Fruit fly (Drosophila melanogaster) whole organism, embryonic: Measurements from ENCODE around the gene CG5013.

Experiments
- B-H1 ChIP-seq: fragments of 200-800 bp; sonication (Bioruptor generic); IDR thresholded peaks from 3 replicates; pipeline ENCODE4 v1.3.6; 2022; ENCODE audit warnings: missing biosample characterization, missing genetic modification characterization
- Blimp-1 ChIP-seq: fragments of 200-800 bp; sonication (Bioruptor generic); optimal IDR thresholded peaks from 3 replicates; lab custom pipeline; 2018; ENCODE audit warnings: missing biosample characterization, missing genetic modification characterization, mild to moderate bottlenecking, moderate library complexity, missing genetic modification reagents
- CG1024 ChIP-seq: fragments of 200-800 bp; sonication (Bioruptor generic); IDR thresholded peaks from 2 replicates; pipeline ENCODE4 v1.3.6; 2022; ENCODE audit warnings: missing biosample characterization, missing genetic modification characterization
- CG10267 ChIP-seq: fragments of 200-800 bp; sonication (Bioruptor generic); optimal IDR thresholded peaks from 2 replicates; lab custom pipeline; 2018; ENCODE audit warnings: missing biosample characterization, mild to moderate bottlenecking, missing genetic modification characterization, moderate library complexity
- CG12236 ChIP-seq: fragments of 200-800 bp; sonication (Bioruptor generic); optimal IDR thresholded peaks from 2 replicates; lab custom pipeline; 2016; ENCODE audit warnings: missing biosample characterization, missing genetic modification characterization
- CG12744 ChIP-seq: fragments of 200-800 bp; sonication (Bioruptor generic); optimal IDR thresholded peaks from 2 replicates; lab custom pipeline; 2016; ENCODE audit warnings: missing biosample characterization, missing genetic modification characterization
- CG12942 ChIP-seq: fragments of 200-800 bp; sonication (Bioruptor generic); optimal IDR thresholded peaks from 3 replicates; lab custom pipeline; 2016; ENCODE audit warnings: missing biosample characterization, missing genetic modification characterization
- CG14014 ChIP-seq: fragments of 200-800 bp; sonication (Bioruptor generic); IDR thresholded peaks from 2 replicates; pipeline ENCODE4 v1.3.6; 2022; ENCODE audit warnings: missing biosample characterization, missing genetic modification characterization
- CG17829 ChIP-seq: fragments of 200-800 bp; optimal IDR thresholded peaks from 2 replicates; lab custom pipeline; 2019; ENCODE audit warnings: missing biosample characterization, mild to moderate bottlenecking, missing genetic modification characterization, moderate library complexity
- CG1832 ChIP-seq: fragments of 200-800 bp; sonication (Bioruptor generic); optimal IDR thresholded peaks from 2 replicates; lab custom pipeline; 2017; ENCODE audit warnings: missing biosample characterization, mild to moderate bottlenecking, missing genetic modification characterization, inconsistent platforms
- CG2129 ChIP-seq: fragments of 200-800 bp; sonication (Bioruptor generic); IDR thresholded peaks from 2 replicates; pipeline ENCODE4 v1.3.6; 2022; ENCODE audit warnings: missing biosample characterization, missing genetic modification characterization; ENCODE audit not compliant: partially characterized antibody
- CG2712 ChIP-seq: fragments of 200-800 bp; optimal IDR thresholded peaks from 3 replicates; lab custom pipeline; 2019; ENCODE audit warnings: missing biosample characterization, mild to moderate bottlenecking, missing genetic modification characterization, moderate library complexity
- CG33557 ChIP-seq: fragments of 200-800 bp; sonication (Bioruptor generic); optimal IDR thresholded peaks from 2 replicates; lab custom pipeline; 2019; ENCODE audit warnings: missing biosample characterization, mild to moderate bottlenecking, missing genetic modification characterization, moderate library complexity
- CG4282 ChIP-seq: fragments of 200-800 bp; sonication (Bioruptor generic); optimal IDR thresholded peaks from 2 replicates; lab custom pipeline; 2016; ENCODE audit warnings: missing biosample characterization, missing genetic modification characterization
- CG43689 ChIP-seq: fragments of 200-800 bp; sonication (Bioruptor generic); IDR thresholded peaks from 2 replicates; pipeline ENCODE4 v1.3.6; 2022; ENCODE audit warnings: missing biosample characterization, missing genetic modification characterization
- CG6689 ChIP-seq: fragments of 200-800 bp; sonication (Bioruptor generic); IDR thresholded peaks from 2 replicates; pipeline ENCODE4 v1.3.6; 2022; ENCODE audit warnings: missing biosample characterization, missing genetic modification characterization
- D ChIP-seq, 2 experiments: fragments of 200-800 bp in 1 of 2; fragments of >200 bp in 1 of 2; sonication (Bioruptor generic) in 1 of 2; optimal IDR thresholded peaks; 2 replicates in 1 of 2; 3 replicates in 1 of 2; lab custom pipeline; 2017; ENCODE audit warnings: mild to moderate bottlenecking in 1 of 2, missing biosample characterization in 1 of 2, missing genetic modification characterization in 1 of 2, missing genetic modification reagents in 1 of 2
- D19A ChIP-seq: fragments of 200-800 bp; optimal IDR thresholded peaks from 3 replicates; lab custom pipeline; 2019; ENCODE audit warnings: missing biosample characterization, mild to moderate bottlenecking, missing genetic modification characterization, moderate library complexity
- Dbx ChIP-seq: fragments of 200-800 bp; sonication (Bioruptor generic); IDR thresholded peaks from 3 replicates; pipeline ENCODE4 v1.3.6; 2022; ENCODE audit warnings: missing biosample characterization, missing genetic modification characterization
- Drgx ChIP-seq: fragments of 200-800 bp; sonication (Bioruptor generic); IDR thresholded peaks from 2 replicates; pipeline ENCODE4 v1.3.6; 2022; ENCODE audit warnings: missing biosample characterization, missing genetic modification characterization
- Ets97D ChIP-seq: fragments of 200-800 bp; sonication (Bioruptor generic); optimal IDR thresholded peaks from 3 replicates; lab custom pipeline; 2016; ENCODE audit warnings: missing biosample characterization, missing genetic modification characterization
- Hr3 ChIP-seq: fragments of 200-800 bp; sonication (Bioruptor generic); optimal IDR thresholded peaks from 3 replicates; lab custom pipeline; 2016; ENCODE audit warnings: missing biosample characterization, missing genetic modification characterization
- Max ChIP-seq: fragments of 200-800 bp; sonication (Bioruptor generic); optimal IDR thresholded peaks from 2 replicates; lab custom pipeline; 2016; ENCODE audit warnings: missing biosample characterization, mild to moderate bottlenecking, missing genetic modification characterization
- Mrtf ChIP-seq: fragments of 200-800 bp; sonication (Bioruptor generic); IDR thresholded peaks from 3 replicates; pipeline ENCODE4 v1.3.6; 2022; ENCODE audit warnings: missing biosample characterization, missing genetic modification characterization
- Myb ChIP-seq: fragments of 200-800 bp; sonication (Bioruptor generic); optimal IDR thresholded peaks from 2 replicates; lab custom pipeline; 2016; ENCODE audit warnings: missing biosample characterization, missing genetic modification characterization
- abd-A ChIP-seq: fragments of 200-800 bp; sonication (Bioruptor generic); optimal IDR thresholded peaks from 3 replicates; lab custom pipeline; 2019; ENCODE audit warnings: missing biosample characterization, mild to moderate bottlenecking, missing genetic modification characterization, moderate library complexity
- aop ChIP-seq: fragments of 200-800 bp; sonication (Bioruptor generic); IDR thresholded peaks from 2 replicates; pipeline ENCODE4 v1.3.6; 2022; ENCODE audit warnings: missing biosample characterization, missing genetic modification characterization
- ase ChIP-seq: fragments of 200-800 bp; sonication (Bioruptor generic); IDR thresholded peaks from 3 replicates; pipeline ENCODE4 v1.3.6; 2022; ENCODE audit warnings: missing biosample characterization, missing genetic modification characterization
- bbx ChIP-seq: fragments of 200-800 bp; sonication (Bioruptor generic); IDR thresholded peaks from 2 replicates; pipeline ENCODE4 v1.3.6; 2022; ENCODE audit warnings: missing biosample characterization, missing genetic modification characterization; ENCODE audit not compliant: partially characterized antibody
- bcd ChIP-seq: fragments of 200-800 bp; sonication (Bioruptor generic); optimal IDR thresholded peaks from 2 replicates; lab custom pipeline; 2017; ENCODE audit warnings: missing biosample characterization, mild to moderate bottlenecking, missing genetic modification characterization
- ci ChIP-seq: fragments of 200-800 bp; sonication (Bioruptor generic); IDR thresholded peaks from 3 replicates; pipeline ENCODE4 v1.3.6; 2022; ENCODE audit warnings: missing biosample characterization, missing genetic modification characterization
- gem ChIP-seq: fragments of 200-800 bp; sonication (Bioruptor generic); optimal IDR thresholded peaks from 2 replicates; lab custom pipeline; 2019; ENCODE audit warnings: missing biosample characterization, mild to moderate bottlenecking, missing genetic modification characterization, moderate library complexity
- gfzf ChIP-seq: fragments of 200-800 bp; sonication (Bioruptor generic); optimal IDR thresholded peaks from 2 replicates; lab custom pipeline; 2016; ENCODE audit warnings: missing biosample characterization, mild to moderate bottlenecking, missing genetic modification characterization, moderate library complexity
- knrl ChIP-seq: fragments of 200-800 bp; sonication (Bioruptor generic); IDR thresholded peaks from 3 replicates; pipeline ENCODE4 v1.3.6; 2022; ENCODE audit warnings: missing biosample characterization, missing genetic modification characterization; ENCODE audit not compliant: partially characterized antibody
- lov ChIP-seq, 2 experiments: fragments of 200-800 bp in 1 of 2; fragments of >200 bp in 1 of 2; sonication (Bioruptor generic) in 1 of 2; IDR thresholded peaks in 1 of 2; optimal IDR thresholded peaks in 1 of 2; 2 replicates in 1 of 2; 3 replicates in 1 of 2; pipeline versions ENCODE4 v1.3.6 to Lab custom; 2017 to 2022; ENCODE audit warnings: missing biosample characterization in 1 of 2, missing genetic modification characterization in 1 of 2
- nmo ChIP-seq: fragments of 200-800 bp; sonication (Bioruptor generic); optimal IDR thresholded peaks from 2 replicates; lab custom pipeline; 2018; ENCODE audit warnings: missing biosample characterization, mild to moderate bottlenecking, missing genetic modification characterization, moderate library complexity
- nom ChIP-seq: fragments of 200-800 bp; sonication (Bioruptor generic); optimal IDR thresholded peaks from 2 replicates; lab custom pipeline; 2017; ENCODE audit warnings: missing biosample characterization, missing genetic modification characterization, mild to moderate bottlenecking, moderate library complexity, missing genetic modification reagents
- odd ChIP-seq: fragments of 200-800 bp; sonication (Bioruptor generic); optimal IDR thresholded peaks from 2 replicates; lab custom pipeline; 2017; ENCODE audit warnings: missing biosample characterization, mild to moderate bottlenecking, missing genetic modification characterization
- phol ChIP-seq: fragments of 200-800 bp; sonication (Bioruptor generic); optimal IDR thresholded peaks from 3 replicates; lab custom pipeline; 2018; ENCODE audit warnings: missing biosample characterization, mild to moderate bottlenecking, missing genetic modification characterization, moderate library complexity
- row ChIP-seq: fragments of 200-800 bp; sonication (Bioruptor generic); IDR thresholded peaks from 3 replicates; pipeline ENCODE4 v1.3.6; 2022; ENCODE audit warnings: missing biosample characterization, missing genetic modification characterization
- sens ChIP-seq: fragments of 200-800 bp; sonication (Bioruptor generic); peaks from one replicate; lab custom pipeline; 2016; ENCODE audit warnings: missing biosample characterization, missing genetic modification characterization
- sna ChIP-seq: fragments of 200-800 bp; sonication (Bioruptor generic); IDR thresholded peaks from 2 replicates; pipeline ENCODE4 v1.3.6; 2022; ENCODE audit warnings: missing biosample characterization, missing genetic modification characterization; ENCODE audit not compliant: partially characterized antibody
- so ChIP-seq: fragments of 200-800 bp; sonication (Bioruptor generic); IDR thresholded peaks from 3 replicates; pipeline ENCODE4 v1.3.6; 2022; ENCODE audit warnings: missing biosample characterization, missing genetic modification characterization
- tap ChIP-seq: fragments of 200-800 bp; optimal IDR thresholded peaks from 3 replicates; lab custom pipeline; 2019; ENCODE audit warnings: missing biosample characterization, mild to moderate bottlenecking, missing genetic modification characterization, moderate library complexity
- ttk ChIP-seq: fragments of 200-800 bp; sonication (Bioruptor generic); IDR thresholded peaks from 2 replicates; pipeline ENCODE4 v2.1.2; 2022; ENCODE audit warnings: missing biosample characterization, missing genetic modification characterization
- twi ChIP-seq: fragments of 200-800 bp; optimal IDR thresholded peaks from 2 replicates; lab custom pipeline; 2019; ENCODE audit warnings: missing biosample characterization, mild to moderate bottlenecking, missing genetic modification characterization, moderate library complexity

Gene CG5013

dm6 chr3R:16071689-16072580 is 22.5 kb downstream of the CG5013 start (continued):
- TF ChIP-seq twi (peak; percentile 21), Myb (no peak), D19A (tag; lab: Kevin White, UChicago) (peak; percentile 76), Hr3 (GFP tag; lab: Kevin White, UChicago) (peak; percentile 77), CG2712 (tag; lab: Kevin White, UChicago) (peak; percentile 92), aop (no peak), Dbx (no peak), nom (GFP tag; lab: Kevin White, UChicago) (peak; percentile 30), row (peak; percentile 85), ci (peak; percentile 86), CG4282 (GFP tag; lab: Kevin White, UChicago) (no peak), CG33557 (GFP tag; lab: Kevin White, UChicago) (peak; percentile 56), bcd (GFP tag; lab: Kevin White, UChicago) (peak; percentile 34), phol (peak; percentile 60), CG17829 (tag; lab: Kevin White, UChicago) (peak; percentile 90), CG12744 (GFP tag; lab: Kevin White, UChicago) (peak; percentile 54), CG43689 (GFP tag; lab: Robert Waterston, UW) (0 out of 2 replicates have a peak, but pooled peaks have one; percentile 17), odd (no peak), knrl (GFP tag; lab: Robert Waterston, UW) (no peak), lov (optimal IDR thresholded peaks at IDR 0.05; lab: Kevin White, UChicago) (no peak), lov (GFP tag; IDR thresholded peaks at IDR 0.05; lab: Robert Waterston, UW) (0 out of 3 replicates have a peak, but pooled peaks have one; percentile 71), D (optimal IDR thresholded peaks at IDR 0.05; lab: Kevin White, UChicago) (no peak), D (GFP tag; optimal IDR thresholded peaks at IDR 0.05; lab: Kevin White, UChicago) (peak; percentile 62), gem (tag; lab: Kevin White, UChicago) (peak; percentile 76), CG1832 (GFP tag; lab: Kevin White, UChicago) (no peak), bbx (GFP tag; lab: Robert Waterston, UW) (no peak; the same call in 1 of the 2 replicates), sens (GFP tag; lab: Kevin White, UChicago) (peak; percentile 96), nmo (GFP tag; lab: Kevin White, UChicago) (peak; percentile 64), so (GFP tag; lab: Robert Waterston, UW) (peak; percentile 72; the same call in 2 of the 3 replicates), gfzf (GFP tag; lab: Kevin White, UChicago) (peak; percentile 16), CG6689 (GFP tag; lab: Robert Waterston, UW) (peak; percentile 85), tap (tag; lab: Kevin White, UChicago) (peak; percentile 71), CG12942 (GFP tag; lab: Kevin White, UChicago) (peak; percentile 55), abd-A (no peak), Mrtf (GFP tag; lab: Robert Waterston, UW) (peak; percentile 42; the same call in 1 of the 3 replicates), ttk (GFP tag; lab: Robert Waterston, UW) (peak; percentile 72), CG10267 (tag; lab: Kevin White, UChicago) (peak; percentile 68), sna (GFP tag; lab: Robert Waterston, UW) (no peak), B-H1 (peak; percentile 55; the same call in 2 of the 3 replicates), CG2129 (GFP tag; lab: Robert Waterston, UW) (0 out of 2 replicates have a peak, but pooled peaks have one; percentile 35), Drgx (peak; percentile 90), CG12236 (peak; percentile 44), Max (peak; percentile 68), CG1024 (peak; percentile 68), Blimp-1 (GFP tag; lab: Kevin White, UChicago) (peak; percentile 84), CG14014 (GFP tag; lab: Robert Waterston, UW) (peak; percentile 21; the same call in 1 of the 2 replicates), ase (GFP tag; lab: Robert Waterston, UW) (peak; percentile 52; the same call in 2 of the 3 replicates), Ets97D (no peak)
